Comparison of ENCODE assay signal across 4 fruit fly cellular contexts in genomic region chrX:9251212-9251877, dm6.
TF ChIP-seq lines count a peak whose summit lies in the region.

No protein-coding gene starts in this region.

TF ChIP-seq in whole organism, adult, 20 proteins besides CTCF, POLR2A, EP300 and RAD21 (continued from another document):
- TF ChIP-seq Crg-1 (GFP tag; optimal IDR thresholded peaks at IDR 0.05; lab: Kevin White, UChicago): no peak

TF ChIP-seq in whole organism, embryonic, 481 proteins besides CTCF, POLR2A, EP300 and RAD21 (continued from another document and continues in another):
- peak; percentile 38 for TF ChIP-seq CG30403 (GFP tag; optimal IDR thresholded peaks at IDR 0.05; lab: Kevin White, UChicago)
- TF ChIP-seq CG18011 (GFP tag; optimal IDR thresholded peaks at IDR 0.05; lab: Kevin White, UChicago): no peak
- no peak for TF ChIP-seq seq (GFP tag; IDR thresholded peaks at IDR 0.05; lab: Robert Waterston, UW)
- no peak for TF ChIP-seq CG7928 (GFP tag; optimal IDR thresholded peaks at IDR 0.05; lab: Kevin White, UChicago)
- no peak for TF ChIP-seq tap (tag; optimal IDR thresholded peaks at IDR 0.05; lab: Kevin White, UChicago)
- no peak for TF ChIP-seq CG5245 (GFP tag; optimal IDR thresholded peaks at IDR 0.05; lab: Kevin White, UChicago)
- no peak for TF ChIP-seq CG32772 (GFP tag; IDR thresholded peaks at IDR 0.05; lab: Robert Waterston, UW)
- TF ChIP-seq bcd (GFP tag; optimal IDR thresholded peaks at IDR 0.05; lab: Kevin White, UChicago): peak; percentile 24
- TF ChIP-seq CG2889 (GFP tag; IDR thresholded peaks at IDR 0.05; lab: Robert Waterston, UW): no peak
- TF ChIP-seq lmd (GFP tag; IDR thresholded peaks at IDR 0.05; lab: Robert Waterston, UW): peak; percentile 29; the same call in 1 of the 2 replicates
- TF ChIP-seq CoRest (tag; optimal IDR thresholded peaks at IDR 0.05; lab: Kevin White, UChicago): peak; percentile 9
- TF ChIP-seq CG16813 (GFP tag; IDR thresholded peaks at IDR 0.05; lab: Robert Waterston, UW; ENCODE audit: partially characterized antibody): no peak
- peak; percentile 85 for TF ChIP-seq Med (GFP tag; lab: Kevin White, UChicago)
- 0 out of 2 replicates have a peak, but pooled peaks have one; percentile 9 for TF ChIP-seq E2f1 (GFP tag; IDR thresholded peaks at IDR 0.05; lab: Robert Waterston, UW)
- TF ChIP-seq grn (GFP tag; optimal IDR thresholded peaks at IDR 0.05; lab: Kevin White, UChicago): no peak
- peak; percentile 51; the same call in 2 of the 3 replicates for TF ChIP-seq row (GFP tag; IDR thresholded peaks at IDR 0.05; lab: Robert Waterston, UW)
- no peak for TF ChIP-seq Nf-YA (GFP tag; IDR thresholded peaks at IDR 0.05; lab: Robert Waterston, UW)
- TF ChIP-seq Drgx (GFP tag; IDR thresholded peaks at IDR 0.05; lab: Robert Waterston, UW): peak; percentile 51
- no peak for TF ChIP-seq E2f2 (GFP tag; IDR thresholded peaks at IDR 0.05; lab: Robert Waterston, UW)
- no peak for TF ChIP-seq CG4707 (GFP tag; optimal IDR thresholded peaks at IDR 0.05; lab: Kevin White, UChicago)
- TF ChIP-seq twi (tag; optimal IDR thresholded peaks at IDR 0.05; lab: Kevin White, UChicago): no peak
- no peak for TF ChIP-seq her (GFP tag; optimal IDR thresholded peaks at IDR 0.05; lab: Kevin White, UChicago)
- TF ChIP-seq Dll (GFP tag; IDR thresholded peaks at IDR 0.05; lab: Robert Waterston, UW; ENCODE audit: partially characterized antibody): no peak
- TF ChIP-seq Max (GFP tag; optimal IDR thresholded peaks at IDR 0.05; lab: Kevin White, UChicago): no peak
- TF ChIP-seq CG4328 (GFP tag; optimal IDR thresholded peaks at IDR 0.05; lab: Kevin White, UChicago): no peak
- no peak for TF ChIP-seq CG10366 (GFP tag; IDR thresholded peaks at IDR 0.05; lab: Robert Waterston, UW)
- no peak for TF ChIP-seq CG2202 (tag; optimal IDR thresholded peaks at IDR 0.05; lab: Kevin White, UChicago)
- TF ChIP-seq CG8290 (GFP tag; optimal IDR thresholded peaks at IDR 0.05; lab: Kevin White, UChicago): no peak
- peak in 1 of 2 experiments; percentile 45 for TF ChIP-seq CG8290 (tag; optimal IDR thresholded peaks at IDR 0.05; lab: Kevin White, UChicago)
- no peak for TF ChIP-seq CG4730 (GFP tag; IDR thresholded peaks at IDR 0.05; lab: Robert Waterston, UW)
- no peak for TF ChIP-seq CHES-1-like (GFP tag; optimal IDR thresholded peaks at IDR 0.05; lab: Kevin White, UChicago)
- no peak for TF ChIP-seq CG8944 (GFP tag; optimal IDR thresholded peaks at IDR 0.05; lab: Kevin White, UChicago)
- TF ChIP-seq CG13296 (GFP tag; optimal IDR thresholded peaks at IDR 0.05; lab: Kevin White, UChicago): no peak
- TF ChIP-seq HmgD (GFP tag; optimal IDR thresholded peaks at IDR 0.05; lab: Kevin White, UChicago): no peak
- TF ChIP-seq cad (GFP tag; optimal IDR thresholded peaks at IDR 0.05; lab: Kevin White, UChicago): no peak
- TF ChIP-seq Aef1 (GFP tag; IDR thresholded peaks at IDR 0.05; lab: Robert Waterston, UW): no peak
- TF ChIP-seq pan (optimal IDR thresholded peaks at IDR 0.05; lab: Kevin White, UChicago): no peak
- no peak for TF ChIP-seq pan (GFP tag; optimal IDR thresholded peaks at IDR 0.05 in 1 of 2, IDR thresholded peaks at IDR 0.05 in 1 of 2)
- TF ChIP-seq ase (GFP tag; IDR thresholded peaks at IDR 0.05; lab: Robert Waterston, UW): 0 out of 3 replicates have a peak, but pooled peaks have one; percentile 41
- TF ChIP-seq vfl (GFP tag; optimal IDR thresholded peaks at IDR 0.05; lab: Kevin White, UChicago): no peak
- no peak for TF ChIP-seq da (GFP tag; optimal IDR thresholded peaks at IDR 0.05; lab: Kevin White, UChicago)
- no peak for TF ChIP-seq CG15011 (GFP tag; optimal IDR thresholded peaks at IDR 0.05; lab: Kevin White, UChicago)
- TF ChIP-seq Hr51 (GFP tag; optimal IDR thresholded peaks at IDR 0.05; lab: Kevin White, UChicago): peak in 1 of 2 experiments; percentile 43
- TF ChIP-seq Dip2 (GFP tag; IDR thresholded peaks at IDR 0.05; lab: Robert Waterston, UW): no peak
- TF ChIP-seq btn (GFP tag; optimal IDR thresholded peaks at IDR 0.05; lab: Kevin White, UChicago): peak; percentile 27

TF ChIP-seq in whole organism, prepupa, 60 proteins besides CTCF, POLR2A, EP300 and RAD21 (continued from another document):
- TF ChIP-seq CG6276 (GFP tag; optimal IDR thresholded peaks at IDR 0.05; lab: Kevin White, UChicago) (peak; percentile 50), Hr38 (GFP tag; optimal IDR thresholded peaks at IDR 0.05; lab: Kevin White, UChicago) (no peak), esn (GFP tag; optimal IDR thresholded peaks at IDR 0.05; lab: Kevin White, UChicago) (peak; percentile 78), Eip75B (GFP tag; optimal IDR thresholded peaks at IDR 0.05; lab: Kevin White, UChicago) (peak; percentile 45), topi (GFP tag; optimal IDR thresholded peaks at IDR 0.05; lab: Kevin White, UChicago) (peak; percentile 72), CG7368 (GFP tag; optimal IDR thresholded peaks at IDR 0.05; lab: Kevin White, UChicago) (peak; percentile 65), eg (GFP tag; IDR thresholded peaks at IDR 0.05; lab: Robert Waterston, UW) (peak; percentile 67), CG34406 (GFP tag; optimal IDR thresholded peaks at IDR 0.05; lab: Kevin White, UChicago) (peak; percentile 52), vri (GFP tag; optimal IDR thresholded peaks at IDR 0.05; lab: Kevin White, UChicago) (peak; percentile 57), CG8119 (GFP tag; IDR thresholded peaks at IDR 0.05; lab: Robert Waterston, UW) (peak; percentile 30; the same call in 2 of the 3 replicates), Smox (GFP tag; optimal IDR thresholded peaks at IDR 0.05; lab: Kevin White, UChicago) (peak; percentile 64), CG11294 (GFP tag; IDR thresholded peaks at IDR 0.05; lab: Robert Waterston, UW) (peak; percentile 31; the same call in 1 of the 2 replicates), Hr4 (GFP tag; optimal IDR thresholded peaks at IDR 0.05; lab: Kevin White, UChicago) (peak; percentile 54), lz (GFP tag; optimal IDR thresholded peaks at IDR 0.05; lab: Kevin White, UChicago) (peak; percentile 85), CG16779 (tag; optimal IDR thresholded peaks at IDR 0.05; lab: Kevin White, UChicago) (peak; percentile 22), dsx (GFP tag; optimal IDR thresholded peaks at IDR 0.05; lab: Kevin White, UChicago; ENCODE audit: poor library complexity, severe bottlenecking) (peak; percentile 51), fd59A (GFP tag; optimal IDR thresholded peaks at IDR 0.05; lab: Kevin White, UChicago) (peak; percentile 47), fd85E (GFP tag; optimal IDR thresholded peaks at IDR 0.05; lab: Kevin White, UChicago) (peak; percentile 19), CG1621 (tag; optimal IDR thresholded peaks at IDR 0.05; lab: Kevin White, UChicago) (peak; percentile 56), Sox102F (GFP tag; optimal IDR thresholded peaks at IDR 0.05; lab: Kevin White, UChicago) (peak; percentile 72), Gug (GFP tag; IDR thresholded peaks at IDR 0.05; lab: Robert Waterston, UW) (peak; percentile 58), CG11902 (GFP tag; optimal IDR thresholded peaks at IDR 0.05; lab: Kevin White, UChicago) (peak; percentile 59), Sox15 (GFP tag; optimal IDR thresholded peaks at IDR 0.05; lab: Kevin White, UChicago) (peak; percentile 52), spab (GFP tag; optimal IDR thresholded peaks at IDR 0.05; lab: Kevin White, UChicago) (peak; percentile 31), svp (GFP tag; lab: Kevin White, UChicago) (peak; percentile 88), Ets21C (GFP tag; optimal IDR thresholded peaks at IDR 0.05; lab: Kevin White, UChicago) (peak; percentile 39), CG4318 (GFP tag; optimal IDR thresholded peaks at IDR 0.05; lab: Kevin White, UChicago) (peak; percentile 52), cyc (GFP tag; optimal IDR thresholded peaks at IDR 0.05; lab: Kevin White, UChicago) (peak; percentile 73), pdm3 (GFP tag; optimal IDR thresholded peaks at IDR 0.05; lab: Kevin White, UChicago) (peak; percentile 73), Met (GFP tag; optimal IDR thresholded peaks at IDR 0.05; lab: Kevin White, UChicago) (peak; percentile 78), Blimp-1 (GFP tag; optimal IDR thresholded peaks at IDR 0.05; lab: Kevin White, UChicago) (peak; percentile 10), CG3919 (GFP tag; optimal IDR thresholded peaks at IDR 0.05; lab: Kevin White, UChicago) (peak; percentile 63), Lpt (GFP tag; optimal IDR thresholded peaks at IDR 0.05; lab: Kevin White, UChicago) (no peak), dac (GFP tag; optimal IDR thresholded peaks at IDR 0.05; lab: Kevin White, UChicago) (peak; percentile 17), CG15336 (GFP tag; IDR thresholded peaks at IDR 0.05; lab: Robert Waterston, UW) (peak; percentile 52), Eip78C (GFP tag; lab: Kevin White, UChicago) (peak; percentile 88), Eip93F (GFP tag; optimal IDR thresholded peaks at IDR 0.05; lab: Kevin White, UChicago) (no peak), net (GFP tag; optimal IDR thresholded peaks at IDR 0.05; lab: Kevin White, UChicago) (peak; percentile 53), achi (GFP tag; optimal IDR thresholded peaks at IDR 0.05; lab: Kevin White, UChicago) (peak; percentile 51), CG10669 (GFP tag; optimal IDR thresholded peaks at IDR 0.05; lab: Kevin White, UChicago) (peak; percentile 68), fkh (GFP tag; optimal IDR thresholded peaks at IDR 0.05; lab: Kevin White, UChicago) (peak; percentile 33)

TF ChIP-seq in whole organism, wandering third instar larva, 38 proteins besides CTCF, POLR2A, EP300 and RAD21 (continued from another document):
- TF ChIP-seq dl (GFP tag; optimal IDR thresholded peaks at IDR 0.05; lab: Kevin White, UChicago; ENCODE audit: insufficient read depth in 1 of 2, partially characterized antibody in 2 of 2) (no peak), lola (GFP tag; optimal IDR thresholded peaks at IDR 0.05; lab: Kevin White, UChicago) (no peak), br (GFP tag; optimal IDR thresholded peaks at IDR 0.05; lab: Kevin White, UChicago) (peak; percentile 55), CG9705 (GFP tag; optimal IDR thresholded peaks at IDR 0.05; lab: Kevin White, UChicago) (peak; percentile 43), dsf (GFP tag; optimal IDR thresholded peaks at IDR 0.05; lab: Kevin White, UChicago; ENCODE audit: borderline replicate concordance) (no peak), CrebA (GFP tag; optimal IDR thresholded peaks at IDR 0.05; lab: Kevin White, UChicago; ENCODE audit: borderline replicate concordance) (no peak), ey (GFP tag; optimal IDR thresholded peaks at IDR 0.05; lab: Kevin White, UChicago) (peak; percentile 66), CG32264 (GFP tag; optimal IDR thresholded peaks at IDR 0.05; lab: Kevin White, UChicago) (no peak), OdsH (GFP tag; optimal IDR thresholded peaks at IDR 0.05; lab: Kevin White, UChicago) (peak; percentile 49), woc (GFP tag; optimal IDR thresholded peaks at IDR 0.05; lab: Kevin White, UChicago) (peak; percentile 62), sage (GFP tag; optimal IDR thresholded peaks at IDR 0.05; lab: Kevin White, UChicago) (no peak), Dfd (GFP tag; optimal IDR thresholded peaks at IDR 0.05; lab: Kevin White, UChicago) (no peak), Abd-B (GFP tag; optimal IDR thresholded peaks at IDR 0.05; lab: Kevin White, UChicago) (no peak), fru (GFP tag; optimal IDR thresholded peaks at IDR 0.05; lab: Kevin White, UChicago) (peak; percentile 53), Hr83 (GFP tag; optimal IDR thresholded peaks at IDR 0.05; lab: Kevin White, UChicago; ENCODE audit: poor library complexity, severe bottlenecking) (peak; percentile 24)
